Worm (Caenorhabditis elegans) whole organism, late embryonic: ENCODE measurements around the gene math-37.

Source experiments
- ceh-9 ChIP-seq: sonication (generic microtip); optimal IDR thresholded peaks from 2 replicates; lab custom pipeline; 2016; ENCODE audit warnings: mild to moderate bottlenecking, missing genetic modification characterization, inconsistent platforms, missing compliant biosample characterization
- nfya-1 ChIP-seq: sonication (generic microtip); optimal IDR thresholded peaks from 2 replicates; lab custom pipeline; 2017; ENCODE audit warnings: missing genetic modification characterization, mild to moderate bottlenecking, missing compliant biosample characterization, antibody characterized with exemption, moderate library complexity
- tbx-2 ChIP-seq: sonication (generic microtip); optimal IDR thresholded peaks from 2 replicates; lab custom pipeline; 2016; ENCODE audit warnings: missing genetic modification characterization, missing compliant biosample characterization
- unc-42 ChIP-seq: sonication (generic microtip); optimal IDR thresholded peaks from 2 replicates; lab custom pipeline; 2016; ENCODE audit warnings: missing genotype, missing genetic modification characterization, missing compliant biosample characterization

DNA sequence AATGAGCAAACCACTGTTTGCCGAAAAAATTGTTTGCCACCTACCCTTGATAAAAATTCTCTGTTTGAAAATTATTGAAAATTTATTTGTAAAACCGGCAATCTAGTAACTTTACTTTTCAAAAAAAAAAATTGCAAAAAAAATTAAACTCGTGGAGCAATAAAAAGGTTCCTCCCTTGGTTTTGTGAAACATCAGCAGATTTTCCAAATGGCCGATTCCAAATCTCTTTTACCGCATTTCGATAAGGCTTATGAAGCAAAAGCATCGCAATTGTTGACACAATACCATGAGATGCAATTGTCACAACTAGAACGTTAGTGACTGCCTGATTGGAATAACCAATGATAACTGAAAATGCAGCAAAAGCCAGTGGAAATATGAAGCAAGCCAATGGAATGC, 7.5 kb downstream of the math-37 start:
- no peak for TF ChIP-seq tbx-2 (tag; lab: Kevin White, UChicago)
- TF ChIP-seq unc-42 = no peak
- no peak for TF ChIP-seq nfya-1 (tag; lab: Kevin White, UChicago)
- no peak for TF ChIP-seq ceh-9 (tag; lab: Kevin White, UChicago)
